Worm (Caenorhabditis elegans) whole organism, L4 larva: ENCODE results near the gene R07B1.6.

Experiments
- ama-1 ChIP-seq: fragments of 150-350 bp; optimal IDR thresholded peaks from 2 replicates; lab custom pipeline; 2014; ENCODE audit warnings: inconsistent platforms, mixed read lengths
- ceh-28 ChIP-seq: fragments of 150-350 bp; optimal IDR thresholded peaks from 2 replicates; lab custom pipeline; 2014; ENCODE audit warnings: missing biosample characterization, missing genetic modification reagents, missing genetic modification characterization
- gei-8 ChIP-seq: fragments of 200-800 bp; sonication (Bioruptor generic); optimal IDR thresholded peaks from 2 replicates; lab custom pipeline; 2018; ENCODE audit warnings: mild to moderate bottlenecking, missing genetic modification characterization, missing compliant biosample characterization
- lir-3 ChIP-seq: sonication (generic microtip); optimal IDR thresholded peaks from 2 replicates; lab custom pipeline; 2016; ENCODE audit warnings: mild to moderate bottlenecking, missing genetic modification characterization, missing compliant biosample characterization
- pha-4 ChIP-seq, 2 experiments: fragments of 150-350 bp in 1 of 2; fragments of 200-800 bp in 1 of 2; sonication (Bioruptor generic) in 1 of 2; IDR thresholded peaks in 1 of 2; optimal IDR thresholded peaks in 1 of 2; 2 replicates each; pipeline versions ENCODE4 v1.3.6 to Lab custom; 2014 to 2022; ENCODE audit warnings: missing genetic modification characterization in 2 of 2, missing genetic modification reagents in 2 of 2, missing biosample characterization in 1 of 2, missing compliant biosample characterization in 1 of 2
- snpc-4 ChIP-seq: fragments of 150-350 bp; optimal IDR thresholded peaks from 2 replicates; lab custom pipeline; 2014; ENCODE audit warnings: missing biosample characterization, missing genetic modification characterization
- unc-39 ChIP-seq: sonication (generic microtip); optimal IDR thresholded peaks from 2 replicates; lab custom pipeline; 2017; ENCODE audit warnings: missing biosample characterization, missing genetic modification characterization

DNA sequence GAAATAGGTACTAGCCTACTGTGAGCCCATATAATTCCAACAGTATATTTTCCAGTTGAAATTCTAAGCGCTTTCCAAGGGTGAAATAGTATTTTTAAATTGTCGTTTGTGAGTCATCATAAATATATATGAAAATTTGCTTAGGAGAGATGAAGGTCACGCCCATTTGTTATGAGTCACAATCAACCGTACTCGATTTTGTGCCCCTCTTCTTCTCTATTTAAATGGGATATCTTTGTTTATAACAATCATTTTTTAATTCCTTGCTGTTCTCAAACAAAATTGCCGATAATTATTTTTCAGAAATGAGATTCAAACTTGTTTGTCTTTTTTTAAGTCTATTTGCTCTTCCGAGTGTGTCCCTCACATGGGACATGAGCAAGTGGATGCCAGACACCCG is 52.5 kb downstream of the R07B1.6 start, which contains the start of gene folr-1:
- TF ChIP-seq ceh-28 (tag; lab: Kevin White, UChicago), result no peak
- TF ChIP-seq unc-39 (tag; lab: Kevin White, UChicago), result no peak
- TF ChIP-seq gei-8 (GFP tag; lab: Kevin White, UChicago), result no peak
- no peak for TF ChIP-seq snpc-4 (tag; lab: Kevin White, UChicago)
- no peak for TF ChIP-seq ama-1
- no peak for TF ChIP-seq pha-4 (GFP tag; IDR thresholded peaks at IDR 0.05; lab: Robert Waterston, UW)
- no peak for TF ChIP-seq pha-4 (tag; optimal IDR thresholded peaks at IDR 0.05; lab: Kevin White, UChicago)
- no peak for TF ChIP-seq lir-3 (tag; lab: Kevin White, UChicago)
